Worm (Caenorhabditis elegans): Measurements from ENCODE around the gene M03E7.3.

- TF ChIP-seq ztf-11 (tag; optimal IDR thresholded peaks at IDR 0.05): no peak
- TF ChIP-seq skn-1 (tag; optimal IDR thresholded peaks at IDR 0.05): no peak
- no peak for TF ChIP-seq zag-1 (tag; optimal IDR thresholded peaks at IDR 0.05)
- TF ChIP-seq F13H6.1 (tag; optimal IDR thresholded peaks at IDR 0.05): no peak
- no peak for TF ChIP-seq nhr-10 (tag; optimal IDR thresholded peaks at IDR 0.05)
- TF ChIP-seq mdl-1 (tag; optimal IDR thresholded peaks at IDR 0.05): no peak
- no peak for TF ChIP-seq nhr-11 (tag; optimal IDR thresholded peaks at IDR 0.05)
- no peak for TF ChIP-seq ama-1 (optimal IDR thresholded peaks at IDR 0.05)
- no peak for TF ChIP-seq unc-39 (tag; optimal IDR thresholded peaks at IDR 0.05)
- no peak for TF ChIP-seq C34F6.9 (tag; optimal IDR thresholded peaks at IDR 0.05)
- TF ChIP-seq unc-55 (GFP tag; optimal IDR thresholded peaks at IDR 0.05): no peak
- TF ChIP-seq R02D3.7 (tag; optimal IDR thresholded peaks at IDR 0.05): no peak
- TF ChIP-seq nhr-77 (tag; optimal IDR thresholded peaks at IDR 0.05): no peak
- TF ChIP-seq lin-13 (GFP tag; optimal IDR thresholded peaks at IDR 0.05): no peak
These were observed 47.7 kb upstream of the M03E7.3 start, which contains the start of gene C18C4.7 for ce11 chrV:5567119-5567518.

Data from whole organism, L2 larva.